Fruit fly (Drosophila melanogaster): Measurements from ENCODE around the gene CG7115.

Gene CG7115

dm6 chr2L:7782788-7783401 lies 38.1 kb upstream of the CG7115 start, which contains the start of gene Brd7-9 (continued):
- TF ChIP-seq Drgx (GFP tag; IDR thresholded peaks at IDR 0.05) (peak; percentile 87), bowl (GFP tag; IDR thresholded peaks at IDR 0.05) (peak; percentile 55), gt (GFP tag; IDR thresholded peaks at IDR 0.05) (no peak), CG6791 (GFP tag; IDR thresholded peaks at IDR 0.05; ENCODE audit: partially characterized antibody) (no peak), slou (GFP tag; optimal IDR thresholded peaks at IDR 0.05) (peak; percentile 63), Pdp1 (GFP tag; optimal IDR thresholded peaks at IDR 0.05) (peak; percentile 65 to 76), Dbx (GFP tag; IDR thresholded peaks at IDR 0.05) (peak; percentile 79; the same call in 2 of the 3 replicates), Rx (GFP tag; IDR thresholded peaks at IDR 0.05) (peak; percentile 50; the same call in 1 of the 2 replicates), scrt (GFP tag; optimal IDR thresholded peaks at IDR 0.05) (peak; percentile 44), Ssrp (tag; optimal IDR thresholded peaks at IDR 0.05) (peak; percentile 65), CG15601 (tag; optimal IDR thresholded peaks at IDR 0.05) (peak; percentile 37), lmd (GFP tag; IDR thresholded peaks at IDR 0.05) (peak; percentile 81), nau (GFP tag; optimal IDR thresholded peaks at IDR 0.05) (peak; percentile 77), lilli (GFP tag; optimal IDR thresholded peaks at IDR 0.05) (peak; percentile 73), odd (GFP tag; optimal IDR thresholded peaks at IDR 0.05) (peak; percentile 63), Max (GFP tag; optimal IDR thresholded peaks at IDR 0.05) (peak; percentile 58), CG14441 (GFP tag; IDR thresholded peaks at IDR 0.05) (peak; percentile 86), CG7271 (tag; optimal IDR thresholded peaks at IDR 0.05) (no peak), CG2202 (tag; optimal IDR thresholded peaks at IDR 0.05) (peak; percentile 55), CG14965 (GFP tag; optimal IDR thresholded peaks at IDR 0.05; ENCODE audit: borderline replicate concordance) (no peak), CG6683 (GFP tag; optimal IDR thresholded peaks at IDR 0.05) (peak; percentile 57), D19B (GFP tag; optimal IDR thresholded peaks at IDR 0.05) (peak; percentile 59), CG12769 (tag; optimal IDR thresholded peaks at IDR 0.05) (peak; percentile 73), crol (GFP tag; IDR thresholded peaks at IDR 0.05) (0 out of 2 replicates have a peak, but pooled peaks have one; percentile 8), Dad (GFP tag; optimal IDR thresholded peaks at IDR 0.05) (peak; percentile 59), E2f1 (GFP tag; IDR thresholded peaks at IDR 0.05) (peak; percentile 78), Rfx (GFP tag; IDR thresholded peaks at IDR 0.05) (peak; percentile 87), CG31441 (GFP tag; IDR thresholded peaks at IDR 0.05) (peak; percentile 64), unpg (GFP tag; optimal IDR thresholded peaks at IDR 0.05) (peak; percentile 81), CG31224 (GFP tag; IDR thresholded peaks at IDR 0.05) (peak; percentile 56; the same call in 1 of the 2 replicates), mam (GFP tag; optimal IDR thresholded peaks at IDR 0.05) (peak; percentile 64), knrl (GFP tag; IDR thresholded peaks at IDR 0.05; ENCODE audit: partially characterized antibody) (peak; percentile 18; the same call in 1 of the 3 replicates), CG2129 (GFP tag; IDR thresholded peaks at IDR 0.05; ENCODE audit: partially characterized antibody) (no peak), Hmr (GFP tag; optimal IDR thresholded peaks at IDR 0.05) (peak; percentile 73), pan (optimal IDR thresholded peaks at IDR 0.05) (no peak), pan (GFP tag; optimal IDR thresholded peaks at IDR 0.05 in 1 of 2, IDR thresholded peaks at IDR 0.05 in 1 of 2) (peak in 1 of 2 experiments; percentile 87), ap (GFP tag; IDR thresholded peaks at IDR 0.05) (peak; percentile 79), dm (GFP tag; optimal IDR thresholded peaks at IDR 0.05) (peak; percentile 56), bcd (GFP tag; optimal IDR thresholded peaks at IDR 0.05) (peak; percentile 67), phol (tag; optimal IDR thresholded peaks at IDR 0.05) (peak; percentile 67), br (optimal IDR thresholded peaks at IDR 0.05) (no peak), peb (GFP tag; IDR thresholded peaks at IDR 0.05) (no peak), bsh (GFP tag; optimal IDR thresholded peaks at IDR 0.05) (peak in 1 of 2 experiments; percentile 76), CG12942 (GFP tag; optimal IDR thresholded peaks at IDR 0.05) (peak; percentile 43), tll (GFP tag; optimal IDR thresholded peaks at IDR 0.05) (no peak), ato (GFP tag; IDR thresholded peaks at IDR 0.05; ENCODE audit: partially characterized antibody) (peak; percentile 30; the same call in 1 of the 2 replicates), Scr (GFP tag; IDR thresholded peaks at IDR 0.05; ENCODE audit: partially characterized antibody) (peak; percentile 50), so (GFP tag; IDR thresholded peaks at IDR 0.05) (peak; percentile 90), salm (tag; optimal IDR thresholded peaks at IDR 0.05) (peak; percentile 29)
